Worm (Caenorhabditis elegans) whole organism, early embryonic: Measurements from ENCODE around the gene srg-37.
A peak's percentile ranks its signal among the peaks of the same experiment; 100 is the strongest.

Experiments used
- B0310.2 ChIP-seq: sonication (generic microtip); optimal IDR thresholded peaks from 2 replicates; lab custom pipeline; 2016; ENCODE audit warnings: mild to moderate bottlenecking, missing genetic modification characterization, missing compliant biosample characterization
- F13C5.2 ChIP-seq: sonication (generic microtip); optimal IDR thresholded peaks from 2 replicates; lab custom pipeline; 2017; ENCODE audit warnings: mild to moderate bottlenecking, missing genetic modification characterization, inconsistent platforms, missing compliant biosample characterization
- aly-1 ChIP-seq: sonication (generic microtip); optimal IDR thresholded peaks from 2 replicates; lab custom pipeline; 2016; ENCODE audit warnings: missing genetic modification characterization, missing compliant biosample characterization
- ama-1 ChIP-seq: fragments of 150-350 bp; optimal IDR thresholded peaks from 2 replicates; lab custom pipeline; 2014
- ceh-13 ChIP-seq: fragments of 200-800 bp; sonication (Bioruptor generic); optimal IDR thresholded peaks from 2 replicates; lab custom pipeline; 2018; ENCODE audit warnings: mild to moderate bottlenecking, missing genetic modification characterization, missing compliant biosample characterization
- ceh-36 ChIP-seq: sonication (generic microtip); optimal IDR thresholded peaks from 2 replicates; lab custom pipeline; 2016; ENCODE audit warnings: missing genetic modification characterization, inconsistent platforms, missing compliant biosample characterization
- ets-7 ChIP-seq: sonication (generic microtip); optimal IDR thresholded peaks from 2 replicates; lab custom pipeline; 2016; ENCODE audit warnings: missing genotype, missing genetic modification characterization, missing compliant biosample characterization
- flt-1 ChIP-seq: fragments of 200-800 bp; sonication (Bioruptor generic); IDR thresholded peaks from 2 replicates; pipeline ENCODE4 v1.3.6; 2022; ENCODE audit warnings: missing genetic modification characterization, missing compliant biosample characterization
- hmbx-1 ChIP-seq: sonication (generic microtip); optimal IDR thresholded peaks from 2 replicates; lab custom pipeline; 2016; ENCODE audit warnings: mild to moderate bottlenecking, missing genetic modification characterization, missing compliant biosample characterization
- hmg-4 ChIP-seq: fragments of 200-800 bp; sonication (Bioruptor generic); optimal IDR thresholded peaks from 2 replicates; lab custom pipeline; 2018; ENCODE audit warnings: mild to moderate bottlenecking, missing genetic modification characterization, missing compliant biosample characterization
- hnd-1 ChIP-seq: sonication (generic microtip); optimal IDR thresholded peaks from 2 replicates; lab custom pipeline; 2016; ENCODE audit warnings: missing genetic modification characterization, missing compliant biosample characterization
- pes-1 ChIP-seq: fragments of 200-800 bp; sonication (Bioruptor generic); IDR thresholded peaks from 2 replicates; pipeline ENCODE4 v1.3.6; 2022; ENCODE audit warnings: missing genetic modification reagents, missing genetic modification characterization, missing compliant biosample characterization
- scrt-1 ChIP-seq: fragments of 200-800 bp; sonication (Bioruptor generic); IDR thresholded peaks from 2 replicates; pipeline ENCODE4 v1.3.6; 2022; ENCODE audit warnings: missing genetic modification characterization, missing compliant biosample characterization
- sea-1 ChIP-seq: fragments of 200-800 bp; sonication (Bioruptor generic); conservative IDR thresholded peaks from 2 replicates; pipeline ENCODE4 v1.3.6; 2022; ENCODE audit warnings: missing genetic modification characterization, missing compliant biosample characterization
- tbx-11 ChIP-seq: fragments of 200-800 bp; sonication (Bioruptor generic); IDR thresholded peaks from 2 replicates; pipeline ENCODE4 v1.3.6; 2022; ENCODE audit warnings: missing genetic modification characterization, missing compliant biosample characterization
- tbx-37 ChIP-seq: fragments of 200-800 bp; sonication (Bioruptor generic); conservative IDR thresholded peaks from 2 replicates; pipeline ENCODE4 v1.3.6; 2022; ENCODE audit warnings: missing genetic modification reagents, missing genetic modification characterization, missing compliant biosample characterization
- tra-4 ChIP-seq: sonication (generic microtip); optimal IDR thresholded peaks from 2 replicates; lab custom pipeline; 2017; ENCODE audit warnings: missing genetic modification characterization, missing compliant biosample characterization

The srg-37 gene

DNA sequence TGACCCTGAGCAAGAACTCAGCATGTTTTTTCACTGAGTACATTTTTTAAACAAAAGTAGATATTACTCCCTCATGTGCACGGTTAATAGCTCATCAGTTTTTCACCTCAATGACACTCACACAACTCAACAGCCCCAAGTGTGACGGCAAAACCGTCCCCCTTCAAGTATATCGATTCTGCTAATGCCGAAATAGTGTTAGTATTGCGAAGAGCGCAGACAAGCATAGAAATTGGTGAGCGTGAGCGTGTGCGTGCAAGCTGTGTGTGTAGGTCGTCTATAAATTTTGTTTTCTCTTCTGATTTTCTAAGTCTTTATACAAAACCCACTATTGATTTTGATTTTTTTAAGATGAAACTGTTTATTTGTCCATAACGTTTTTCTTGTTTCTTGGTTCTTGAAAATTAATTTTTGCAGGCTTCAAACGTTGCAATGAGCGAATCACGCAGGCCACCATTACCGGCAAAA lies 3.5 kb upstream of the srg-37 start, which contains the start of gene K04C1.2:
TSS of gene K04C1.2 (plus strand) at position 418 of the 468 bp plus-strand sequence.
- TF ChIP-seq sea-1 (GFP tag; lab: Robert Waterston, UW), result no peak
- no peak for TF ChIP-seq tbx-11 (GFP tag; lab: Robert Waterston, UW)
- TF ChIP-seq tbx-37 (GFP tag; lab: Robert Waterston, UW), result no peak
- TF ChIP-seq tra-4 (tag; lab: Kevin White, UChicago), result no peak
- no peak for TF ChIP-seq hmbx-1 (tag; lab: Kevin White, UChicago)

DNA sequence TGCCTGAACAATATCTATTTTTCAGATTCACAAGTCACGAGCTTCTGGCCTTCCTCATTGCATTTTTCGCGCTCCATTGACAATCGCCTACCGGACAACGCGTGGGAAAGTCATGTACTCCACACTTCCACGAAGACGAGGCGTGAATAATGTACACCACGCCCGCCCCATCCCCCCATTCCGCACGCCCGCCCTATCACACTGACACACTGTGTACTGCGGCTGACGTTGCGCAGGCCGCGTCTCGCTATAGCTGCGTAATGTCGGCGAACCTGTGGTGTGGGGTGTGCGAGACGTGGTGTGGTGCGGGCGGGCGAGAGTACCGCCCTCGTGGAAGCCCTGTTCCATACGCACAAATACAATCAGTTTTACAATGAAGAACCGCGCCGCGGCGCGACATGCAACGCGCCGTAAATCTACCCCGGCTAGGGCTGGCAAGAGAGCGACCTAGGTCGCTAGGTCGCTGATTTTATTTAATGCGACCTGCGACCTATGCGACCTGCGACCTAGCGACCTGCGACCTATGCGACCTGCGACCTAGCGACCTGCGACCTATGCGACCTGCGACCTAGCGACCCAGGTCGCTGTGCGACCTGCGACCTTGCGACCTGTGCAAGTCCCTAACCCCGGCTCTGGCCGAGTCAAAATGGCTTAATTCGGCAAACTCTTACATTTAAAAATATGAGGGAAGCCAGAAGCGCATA lies 1.4 kb upstream of the srg-37 start:
- TF ChIP-seq aly-1 (no peak), hmg-4 (GFP tag; lab: Kevin White, UChicago) (no peak), hnd-1 (no peak), tbx-37 (GFP tag; lab: Robert Waterston, UW) (no peak), hmbx-1 (tag; lab: Kevin White, UChicago) (no peak), sea-1 (GFP tag; lab: Robert Waterston, UW) (no peak), B0310.2 (tag; lab: Kevin White, UChicago) (no peak), scrt-1 (no peak), ceh-36 (tag; lab: Kevin White, UChicago) (no peak)

DNA sequence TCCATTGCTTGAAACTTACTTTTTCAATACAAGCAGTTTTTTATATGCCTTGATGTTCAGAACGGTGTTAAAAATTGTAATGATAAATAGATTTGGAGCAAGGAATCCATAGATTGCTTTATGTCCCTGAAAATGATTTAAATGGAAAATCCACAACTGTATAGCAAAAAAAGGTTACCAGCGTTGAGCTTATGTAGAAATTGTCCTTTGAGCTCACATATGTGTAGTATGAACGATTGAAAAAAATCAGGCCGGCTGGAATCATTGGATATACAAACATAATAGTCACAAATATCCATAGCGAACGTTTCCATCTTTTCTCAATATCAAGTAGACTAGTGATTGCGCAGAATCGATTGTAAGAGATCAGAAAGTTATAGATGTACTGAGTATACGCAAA lies 466 bp downstream of the srg-37 start, which contains the start of gene srg-36:
TSS of gene srg-36 (minus strand) at position 101 of the 400 bp plus-strand sequence.
- TF ChIP-seq hmbx-1 (tag; lab: Kevin White, UChicago) (no peak), tbx-37 (GFP tag; lab: Robert Waterston, UW) (no peak), tbx-11 (GFP tag; lab: Robert Waterston, UW) (no peak), ceh-36 (tag; lab: Kevin White, UChicago) (no peak), hmg-4 (GFP tag; lab: Kevin White, UChicago) (no peak)

DNA sequence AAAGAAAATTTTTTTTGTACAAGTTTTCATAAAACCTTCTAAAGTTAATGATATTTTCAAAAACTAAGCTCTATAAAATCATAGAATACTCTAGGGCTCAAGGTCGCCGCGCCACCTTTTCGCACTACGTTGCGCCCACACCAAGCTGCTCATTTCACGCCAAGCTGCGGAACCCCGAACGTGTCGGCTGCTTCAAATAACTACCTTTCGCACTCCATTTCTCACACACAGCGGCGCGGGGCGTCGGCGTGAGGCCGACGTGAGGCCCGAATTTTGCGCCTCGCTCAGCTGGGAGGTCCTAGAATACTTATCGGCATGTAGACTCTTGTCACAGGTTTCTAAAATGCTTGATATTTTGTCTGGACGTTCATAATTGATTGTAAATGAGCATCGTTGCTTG lies 2.8 kb downstream of the srg-37 start:
- TF ChIP-seq tra-4 (tag; lab: Kevin White, UChicago), result no peak
- TF ChIP-seq ceh-36 (tag; lab: Kevin White, UChicago), result no peak
- no peak for TF ChIP-seq pes-1 (GFP tag; lab: Robert Waterston, UW)
- no peak for TF ChIP-seq hnd-1

DNA sequence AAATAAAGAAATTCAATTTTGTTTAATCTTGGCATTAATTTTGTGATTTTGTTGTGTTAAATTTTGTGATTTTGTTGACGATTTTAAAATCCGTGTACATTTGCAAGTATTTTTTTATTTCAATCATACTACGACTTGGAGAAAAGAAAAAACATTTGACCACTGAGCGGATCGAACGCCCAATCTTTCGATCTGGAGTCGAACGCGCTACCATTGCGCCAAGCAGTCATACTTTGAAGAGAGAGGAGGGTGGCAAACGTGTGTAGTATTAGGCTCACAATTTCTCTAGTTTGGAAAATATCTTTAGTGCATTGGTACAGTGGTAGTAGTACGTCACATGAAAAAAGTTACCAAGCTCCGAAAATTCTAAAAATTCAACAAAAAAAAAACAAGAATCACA lies 6.1 kb downstream of the srg-37 start:
- TF ChIP-seq ceh-36 (tag; lab: Kevin White, UChicago), result peak; percentile 59
- TF ChIP-seq sea-1 (GFP tag; lab: Robert Waterston, UW), result peak; percentile 72; the same call in 1 of the 2 replicates
- peak; percentile 61 for TF ChIP-seq aly-1
- no peak for TF ChIP-seq ceh-13
- TF ChIP-seq tbx-11 (GFP tag; lab: Robert Waterston, UW), result peak; percentile 38; the same call in 1 of the 2 replicates
- TF ChIP-seq pes-1 (GFP tag; lab: Robert Waterston, UW), result peak; percentile 79
- peak; percentile 29 for TF ChIP-seq hnd-1
- TF ChIP-seq flt-1 (GFP tag; lab: Robert Waterston, UW), result peak; percentile 49; the same call in 1 of the 2 replicates
- 0 out of 2 replicates have a peak, but pooled peaks have one; percentile 49 for TF ChIP-seq scrt-1
- no peak for TF ChIP-seq hmg-4 (GFP tag; lab: Kevin White, UChicago)

DNA sequence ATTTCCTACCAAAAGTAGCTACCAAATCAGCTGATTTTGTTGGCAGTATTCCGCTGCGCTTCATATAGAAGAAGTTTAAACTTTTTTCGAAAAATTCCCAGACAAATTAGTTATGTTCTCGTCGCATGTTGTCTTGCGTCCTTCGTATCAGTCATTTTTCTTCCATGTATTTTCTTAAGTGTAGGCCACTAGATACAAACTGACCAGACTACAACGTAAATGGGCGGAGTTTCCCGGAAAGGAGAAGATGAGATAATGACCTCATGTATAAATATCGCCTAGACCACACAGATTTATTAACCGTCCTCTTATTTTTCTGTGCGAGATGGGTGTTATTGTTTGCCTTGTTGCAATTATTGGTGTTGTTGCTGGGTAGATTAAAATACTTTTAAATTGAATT lies 9.6 kb downstream of the srg-37 start, which contains the start of gene cyp-13B2:
TSS of gene cyp-13B2 (plus strand) at position 301 of the 400 bp plus-strand sequence.
- no peak for TF ChIP-seq F13C5.2 (tag; lab: Kevin White, UChicago)
- TF ChIP-seq pes-1 (GFP tag; lab: Robert Waterston, UW), result no peak
- no peak for TF ChIP-seq tbx-37 (GFP tag; lab: Robert Waterston, UW)
- no peak for TF ChIP-seq ama-1 (lab: Kevin White, UChicago)
- no peak for TF ChIP-seq sea-1 (GFP tag; lab: Robert Waterston, UW)
- TF ChIP-seq ceh-13, result no peak
- TF ChIP-seq tbx-11 (GFP tag; lab: Robert Waterston, UW), result no peak
- no peak for TF ChIP-seq hmbx-1 (tag; lab: Kevin White, UChicago)
- TF ChIP-seq ceh-36 (tag; lab: Kevin White, UChicago), result no peak
- no peak for TF ChIP-seq flt-1 (GFP tag; lab: Robert Waterston, UW)
- TF ChIP-seq B0310.2 (tag; lab: Kevin White, UChicago), result no peak
- TF ChIP-seq hnd-1, result no peak

DNA sequence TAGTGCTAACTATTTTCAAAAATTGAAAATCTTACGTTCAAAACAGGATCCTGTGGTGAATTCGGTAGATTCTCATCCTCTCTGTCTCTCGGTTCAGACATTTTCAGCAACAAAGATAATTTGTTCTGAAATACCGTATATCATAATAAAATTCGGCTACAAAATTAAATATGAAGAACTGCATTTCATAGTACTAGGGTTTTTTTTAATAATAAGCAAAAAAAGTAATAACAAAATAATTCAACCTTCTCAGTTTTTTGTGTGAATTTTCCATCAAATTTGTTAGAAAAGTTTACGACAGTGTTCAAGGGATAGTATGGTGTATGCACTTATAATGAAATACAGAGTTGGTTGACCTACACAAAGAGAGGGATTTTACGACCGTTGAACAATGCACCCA lies 11.7 kb downstream of the srg-37 start, which contains the start of gene K06G5.3:
TSS of gene K06G5.3 (minus strand) at position 101 of the 400 bp plus-strand sequence.
- TF ChIP-seq ceh-36 (tag; lab: Kevin White, UChicago), result no peak
- TF ChIP-seq tbx-37 (GFP tag; lab: Robert Waterston, UW), result no peak
- TF ChIP-seq aly-1, result no peak

DNA sequence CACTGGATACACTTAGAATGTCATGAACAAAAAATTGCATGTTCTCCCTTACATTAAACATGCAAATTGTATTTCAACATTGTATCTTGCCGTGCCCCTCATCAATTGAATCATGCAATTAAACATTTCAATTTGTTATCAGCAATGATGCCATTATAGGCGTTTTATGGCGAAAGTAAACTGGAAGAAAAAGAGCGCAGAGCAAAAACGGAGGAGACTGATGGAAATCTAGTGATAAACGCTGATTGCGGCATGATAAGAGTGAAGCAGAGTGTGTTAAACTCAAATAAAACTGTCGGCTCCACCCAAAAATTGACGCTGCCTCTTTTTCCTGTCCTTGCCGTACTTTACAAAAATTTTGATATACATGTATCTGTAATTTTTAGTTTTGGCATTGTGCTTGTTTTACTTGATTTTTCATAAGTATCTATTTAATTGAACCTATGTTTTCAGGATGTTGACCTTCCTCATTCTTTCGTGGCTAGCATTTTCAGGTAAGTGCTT lies 20.3 kb downstream of the srg-37 start, which contains the start of gene K06G5.1:
TSS of gene K06G5.1 (plus strand) at position 454 of the 504 bp plus-strand sequence.
- TF ChIP-seq flt-1 (GFP tag; lab: Robert Waterston, UW) (no peak), hnd-1 (no peak), scrt-1 (no peak), F13C5.2 (tag; lab: Kevin White, UChicago) (no peak), ceh-13 (no peak), ets-7 (tag; lab: Kevin White, UChicago) (no peak), tbx-11 (GFP tag; lab: Robert Waterston, UW) (no peak), hmg-4 (GFP tag; lab: Kevin White, UChicago) (no peak), pes-1 (GFP tag; lab: Robert Waterston, UW) (no peak), hmbx-1 (tag; lab: Kevin White, UChicago) (no peak), B0310.2 (tag; lab: Kevin White, UChicago) (no peak), ceh-36 (tag; lab: Kevin White, UChicago) (no peak), aly-1 (no peak), sea-1 (GFP tag; lab: Robert Waterston, UW) (no peak), tra-4 (tag; lab: Kevin White, UChicago) (no peak), ama-1 (lab: Kevin White, UChicago) (no peak), tbx-37 (GFP tag; lab: Robert Waterston, UW) (no peak)
